Fruit fly (Drosophila melanogaster): ENCODE measurements around the gene CG4730.

The CG4730 gene

DNA sequence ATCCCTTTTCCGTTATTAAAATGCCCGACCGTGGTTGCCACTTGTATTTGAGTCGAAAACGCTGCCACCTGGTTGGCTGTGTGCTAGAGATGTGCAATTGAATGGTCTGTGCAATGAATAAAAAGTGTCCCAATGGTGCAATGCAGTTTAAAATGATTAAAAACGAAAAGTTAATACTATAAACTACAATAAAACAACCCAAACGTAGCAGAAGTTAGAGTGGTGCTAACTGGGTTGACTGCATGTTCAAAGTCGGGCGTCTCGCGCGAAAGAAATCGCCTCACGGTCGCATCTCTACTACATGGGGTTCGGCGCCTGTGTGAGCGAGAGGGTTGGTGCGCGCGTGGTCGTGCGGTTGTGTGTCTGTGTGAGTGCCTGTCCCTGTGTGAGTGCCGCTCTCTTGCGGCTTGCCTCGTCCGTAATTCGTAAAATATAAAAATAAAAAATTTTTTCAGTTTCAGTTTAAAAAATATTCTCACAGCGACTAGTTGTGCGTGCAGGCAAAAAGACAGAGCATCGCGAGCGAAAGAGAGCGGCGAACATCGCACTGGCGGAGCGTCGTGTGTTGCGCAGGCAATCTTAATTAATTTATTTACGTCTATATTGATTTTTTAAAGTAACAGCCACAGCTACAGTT is 31.5 kb downstream of the CG4730 start (continued):
- peak; percentile 54 to 74 for TF ChIP-seq ss (GFP tag; optimal IDR thresholded peaks at IDR 0.05)
- peak; percentile 74 for TF ChIP-seq Sox102F (GFP tag; optimal IDR thresholded peaks at IDR 0.05)
- peak; percentile 75 for TF ChIP-seq CG4318 (GFP tag; optimal IDR thresholded peaks at IDR 0.05)
- TF ChIP-seq Hr4 (GFP tag; optimal IDR thresholded peaks at IDR 0.05), result peak; percentile 89
- TF ChIP-seq Hr39 (GFP tag; optimal IDR thresholded peaks at IDR 0.05), result peak; percentile 96
- TF ChIP-seq CG3919 (GFP tag; optimal IDR thresholded peaks at IDR 0.05), result peak; percentile 86
- peak; percentile 68 for TF ChIP-seq Blimp-1 (GFP tag; optimal IDR thresholded peaks at IDR 0.05)
- peak; percentile 95 for TF ChIP-seq cyc (GFP tag; optimal IDR thresholded peaks at IDR 0.05)
- TF ChIP-seq Eip78C (GFP tag), result peak; percentile 93
- peak; percentile 78 for TF ChIP-seq CG10669 (GFP tag; optimal IDR thresholded peaks at IDR 0.05)
- TF ChIP-seq topi (GFP tag; optimal IDR thresholded peaks at IDR 0.05), result peak; percentile 85
- peak; percentile 82 for TF ChIP-seq eg (GFP tag; IDR thresholded peaks at IDR 0.05)
- peak; percentile 39 for TF ChIP-seq Lpt (GFP tag; optimal IDR thresholded peaks at IDR 0.05)
- TF ChIP-seq lz (GFP tag; optimal IDR thresholded peaks at IDR 0.05), result peak; percentile 93
- peak; percentile 88 for TF ChIP-seq pdm3 (GFP tag; optimal IDR thresholded peaks at IDR 0.05)
- peak; percentile 80 for TF ChIP-seq CG8319 (GFP tag; optimal IDR thresholded peaks at IDR 0.05)

DNA sequence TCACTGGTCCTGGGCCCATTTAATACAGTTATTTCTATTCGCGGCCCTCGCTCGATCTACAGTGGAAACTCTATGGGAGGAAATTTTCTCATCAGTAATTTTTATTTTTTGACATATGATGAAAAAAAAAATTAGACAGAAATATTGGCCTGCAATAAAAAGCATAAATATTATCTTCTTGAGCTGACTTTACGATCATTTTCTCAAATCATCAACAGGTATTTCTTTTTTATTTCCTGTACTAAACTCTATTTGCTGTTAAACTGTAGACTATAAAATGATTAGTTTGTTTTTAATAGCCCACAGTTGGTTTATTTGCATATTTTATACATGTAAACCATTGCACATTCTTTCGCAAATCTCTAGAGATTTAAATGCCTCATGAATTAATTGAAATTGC is 34.3 kb downstream of the CG4730 start:
- TF ChIP-seq Eip78C (GFP tag) (peak; percentile 65), Gug (GFP tag; IDR thresholded peaks at IDR 0.05) (no peak), CG31627 (GFP tag; optimal IDR thresholded peaks at IDR 0.05) (no peak), CG10669 (GFP tag; optimal IDR thresholded peaks at IDR 0.05) (peak; percentile 19), Eip75B (GFP tag; optimal IDR thresholded peaks at IDR 0.05) (peak; percentile 14), CG8319 (GFP tag; optimal IDR thresholded peaks at IDR 0.05) (no peak), Ets96B (tag; optimal IDR thresholded peaks at IDR 0.05) (peak; percentile 9), CG11762 (GFP tag; optimal IDR thresholded peaks at IDR 0.05; ENCODE audit: insufficient read depth) (no peak), topi (GFP tag; optimal IDR thresholded peaks at IDR 0.05) (no peak), Lpt (GFP tag; optimal IDR thresholded peaks at IDR 0.05) (no peak), Hr39 (GFP tag; optimal IDR thresholded peaks at IDR 0.05) (no peak), dsx (GFP tag; optimal IDR thresholded peaks at IDR 0.05; ENCODE audit: poor library complexity, severe bottlenecking) (no peak), svp (GFP tag) (no peak), CG6163 (GFP tag; IDR thresholded peaks at IDR 0.05) (0 out of 3 replicates have a peak, but pooled peaks have one; percentile 26), ss (GFP tag; optimal IDR thresholded peaks at IDR 0.05) (no peak), CG8632 (GFP tag; optimal IDR thresholded peaks at IDR 0.05) (no peak), CG16779 (tag; optimal IDR thresholded peaks at IDR 0.05) (no peak), achi (GFP tag; optimal IDR thresholded peaks at IDR 0.05) (peak; percentile 14), fd85E (GFP tag; optimal IDR thresholded peaks at IDR 0.05) (no peak), CG6808 (GFP tag; optimal IDR thresholded peaks at IDR 0.05) (peak; percentile 31), Hr4 (GFP tag; optimal IDR thresholded peaks at IDR 0.05) (no peak), CG11902 (GFP tag; optimal IDR thresholded peaks at IDR 0.05) (no peak), spab (GFP tag; optimal IDR thresholded peaks at IDR 0.05) (peak; percentile 3), fd59A (GFP tag; optimal IDR thresholded peaks at IDR 0.05) (no peak)

DNA sequence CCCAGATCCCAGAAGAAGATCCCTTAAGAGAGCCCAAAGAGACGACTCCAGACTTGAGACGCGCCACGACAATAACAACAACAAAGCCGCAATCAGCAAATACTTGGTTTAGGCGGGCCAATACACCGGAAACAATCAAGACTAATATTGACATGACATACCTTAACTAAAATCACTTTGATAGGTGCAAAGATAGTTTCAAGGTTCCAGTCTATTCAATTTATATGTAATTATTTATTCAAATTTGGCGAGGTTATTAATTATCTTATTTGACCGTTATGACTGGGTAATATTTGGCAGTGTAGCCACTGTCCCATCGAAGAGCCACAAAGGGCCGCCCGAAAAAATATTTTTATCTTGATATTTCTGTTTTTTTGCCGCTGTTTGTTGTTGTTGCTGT is 38.0 kb downstream of the CG4730 start:
- TF ChIP-seq eg (GFP tag; IDR thresholded peaks at IDR 0.05), result peak; percentile 31; the same call in 1 of the 3 replicates
- peak; percentile 85 for TF ChIP-seq pdm3 (GFP tag; optimal IDR thresholded peaks at IDR 0.05)
- peak; percentile 84 for TF ChIP-seq CG11902 (GFP tag; optimal IDR thresholded peaks at IDR 0.05)
- peak; percentile 52 for TF ChIP-seq CG32006 (GFP tag; optimal IDR thresholded peaks at IDR 0.05)
- TF ChIP-seq Eip78C (GFP tag), result peak; percentile 98
- peak; percentile 81 for TF ChIP-seq spab (GFP tag; optimal IDR thresholded peaks at IDR 0.05)
- peak; percentile 84 for TF ChIP-seq CG11762 (GFP tag; optimal IDR thresholded peaks at IDR 0.05; ENCODE audit: insufficient read depth)
- peak; percentile 91 for TF ChIP-seq Smox (GFP tag; optimal IDR thresholded peaks at IDR 0.05)
- TF ChIP-seq CG10631 (GFP tag; optimal IDR thresholded peaks at IDR 0.05), result peak; percentile 86
- TF ChIP-seq dsx (GFP tag; optimal IDR thresholded peaks at IDR 0.05; ENCODE audit: poor library complexity, severe bottlenecking), result peak; percentile 83
- no peak for TF ChIP-seq CG4318 (GFP tag; optimal IDR thresholded peaks at IDR 0.05)
- TF ChIP-seq CG16779 (tag; optimal IDR thresholded peaks at IDR 0.05), result peak; percentile 43
- peak; percentile 86 for TF ChIP-seq CG3032 (tag; optimal IDR thresholded peaks at IDR 0.05)
- peak; percentile 91 for TF ChIP-seq vri (GFP tag; optimal IDR thresholded peaks at IDR 0.05)
- peak; percentile 92 for TF ChIP-seq CG6792 (GFP tag; optimal IDR thresholded peaks at IDR 0.05)
- TF ChIP-seq Blimp-1 (GFP tag; optimal IDR thresholded peaks at IDR 0.05), result peak; percentile 81
- peak; percentile 86 for TF ChIP-seq Hr39 (GFP tag; optimal IDR thresholded peaks at IDR 0.05)
- TF ChIP-seq CG15336 (GFP tag; IDR thresholded peaks at IDR 0.05), result peak; percentile 31; the same call in 1 of the 2 replicates
- peak; percentile 76 for TF ChIP-seq Sox15 (GFP tag; optimal IDR thresholded peaks at IDR 0.05)
- peak; percentile 78 for TF ChIP-seq CG1621 (tag; optimal IDR thresholded peaks at IDR 0.05)
- TF ChIP-seq CG34406 (GFP tag; optimal IDR thresholded peaks at IDR 0.05), result peak; percentile 85
- TF ChIP-seq fd59A (GFP tag; optimal IDR thresholded peaks at IDR 0.05), result peak; percentile 70
- TF ChIP-seq salr (GFP tag; optimal IDR thresholded peaks at IDR 0.05), result peak; percentile 13 to 49
- TF ChIP-seq esn (GFP tag; optimal IDR thresholded peaks at IDR 0.05), result peak; percentile 96
- peak; percentile 87 for TF ChIP-seq CG31627 (GFP tag; optimal IDR thresholded peaks at IDR 0.05)
